Fruit fly (Drosophila melanogaster) whole organism, embryonic: ENCODE results near the gene Top3alpha.

Experiments
- Adf1 ChIP-seq: fragments of 200-800 bp; sonication (Bioruptor generic); IDR thresholded peaks from 2 replicates; pipeline ENCODE4 v1.3.6; 2022; ENCODE audit warnings: missing biosample characterization, missing genetic modification characterization
- Aef1 ChIP-seq: fragments of 200-800 bp; sonication (Bioruptor generic); IDR thresholded peaks from 3 replicates; pipeline ENCODE4 v1.3.6; 2022; ENCODE audit warnings: missing biosample characterization, missing genetic modification characterization
- Antp ChIP-seq: fragments of 200-800 bp; sonication (Bioruptor generic); optimal IDR thresholded peaks from 3 replicates; lab custom pipeline; 2016; ENCODE audit warnings: missing biosample characterization, missing genetic modification characterization
- CG11247 ChIP-seq: fragments of 200-800 bp; sonication (Bioruptor generic); IDR thresholded peaks from 2 replicates; pipeline ENCODE4 v1.3.6; 2022; ENCODE audit warnings: missing biosample characterization, missing genetic modification characterization
- CG12071 ChIP-seq: fragments of 200-800 bp; sonication (Bioruptor generic); optimal IDR thresholded peaks from 3 replicates; lab custom pipeline; 2018; ENCODE audit warnings: missing biosample characterization, mild to moderate bottlenecking, missing genetic modification characterization
- CG13287 ChIP-seq: fragments of 200-800 bp; sonication (Bioruptor generic); IDR thresholded peaks from 2 replicates; pipeline ENCODE4 v1.3.6; 2022; ENCODE audit warnings: missing biosample characterization, missing genetic modification characterization; ENCODE audit not compliant: partially characterized antibody
- CG14014 ChIP-seq: fragments of 200-800 bp; sonication (Bioruptor generic); IDR thresholded peaks from 2 replicates; pipeline ENCODE4 v1.3.6; 2022; ENCODE audit warnings: missing biosample characterization, missing genetic modification characterization
- CG15514 ChIP-seq: fragments of 200-800 bp; sonication (Bioruptor generic); optimal IDR thresholded peaks from 3 replicates; lab custom pipeline; 2017; ENCODE audit warnings: missing biosample characterization, missing genetic modification characterization, mild to moderate bottlenecking, moderate library complexity, missing genetic modification reagents
- CG1603 ChIP-seq: fragments of 200-800 bp; sonication (Bioruptor generic); optimal IDR thresholded peaks from 2 replicates; lab custom pipeline; 2019; ENCODE audit warnings: missing biosample characterization, mild to moderate bottlenecking, missing genetic modification characterization, moderate library complexity
- CG16863 ChIP-seq: fragments of 200-800 bp; sonication (Bioruptor generic); optimal IDR thresholded peaks from 3 replicates; lab custom pipeline; 2016; ENCODE audit warnings: missing biosample characterization, missing genetic modification characterization
- CG17361 ChIP-seq: fragments of 200-800 bp; sonication (Bioruptor generic); IDR thresholded peaks from 3 replicates; pipeline ENCODE4 v1.3.6; 2022; ENCODE audit warnings: missing biosample characterization, missing genetic modification characterization
- CG2129 ChIP-seq: fragments of 200-800 bp; sonication (Bioruptor generic); IDR thresholded peaks from 2 replicates; pipeline ENCODE4 v1.3.6; 2022; ENCODE audit warnings: missing biosample characterization, missing genetic modification characterization; ENCODE audit not compliant: partially characterized antibody
- CG2875 ChIP-seq: fragments of 200-800 bp; sonication (Bioruptor generic); optimal IDR thresholded peaks from 2 replicates; lab custom pipeline; 2017; ENCODE audit warnings: missing biosample characterization, mild to moderate bottlenecking, missing genetic modification characterization, missing genetic modification reagents
- CG30403 ChIP-seq: fragments of 200-800 bp; sonication (Bioruptor generic); optimal IDR thresholded peaks from 3 replicates; lab custom pipeline; 2016; ENCODE audit warnings: missing biosample characterization, missing genetic modification characterization
- CG31441 ChIP-seq: fragments of 200-800 bp; sonication (Bioruptor generic); IDR thresholded peaks from 2 replicates; pipeline ENCODE4 v1.3.6; 2022; ENCODE audit warnings: missing biosample characterization, missing genetic modification characterization
- CG3995 ChIP-seq: fragments of 200-800 bp; sonication (Bioruptor generic); optimal IDR thresholded peaks from 3 replicates; lab custom pipeline; 2016; ENCODE audit warnings: missing biosample characterization, missing genetic modification characterization
- CG42726 ChIP-seq: fragments of 200-800 bp; sonication (Bioruptor generic); IDR thresholded peaks from 2 replicates; pipeline ENCODE4 v1.3.6; 2022; ENCODE audit warnings: missing biosample characterization, missing genetic modification characterization; ENCODE audit not compliant: partially characterized antibody
- CG4424 ChIP-seq: fragments of 200-800 bp; sonication (Bioruptor generic); optimal IDR thresholded peaks from 3 replicates; lab custom pipeline; 2016; ENCODE audit warnings: missing biosample characterization, missing genetic modification characterization
- CG4820 ChIP-seq: fragments of 200-800 bp; sonication (Bioruptor generic); optimal IDR thresholded peaks from 3 replicates; lab custom pipeline; 2016; ENCODE audit warnings: missing biosample characterization, missing genetic modification characterization
- CG7786 ChIP-seq: fragments of 200-800 bp; sonication (Bioruptor generic); optimal IDR thresholded peaks from 2 replicates; lab custom pipeline; 2016; ENCODE audit warnings: missing biosample characterization, missing genetic modification characterization
- CG9727 ChIP-seq: fragments of 200-800 bp; sonication (Bioruptor generic); optimal IDR thresholded peaks from 3 replicates; lab custom pipeline; 2017; ENCODE audit warnings: missing biosample characterization, mild to moderate bottlenecking, missing genetic modification characterization
- Camta ChIP-seq: fragments of 200-800 bp; sonication (Bioruptor generic); optimal IDR thresholded peaks from 2 replicates; lab custom pipeline; 2016; ENCODE audit warnings: missing biosample characterization, missing genetic modification characterization
- Dbx ChIP-seq: fragments of 200-800 bp; sonication (Bioruptor generic); IDR thresholded peaks from 3 replicates; pipeline ENCODE4 v1.3.6; 2022; ENCODE audit warnings: missing biosample characterization, missing genetic modification characterization
- Doc3 ChIP-seq: fragments of 200-800 bp; sonication (Bioruptor generic); IDR thresholded peaks from 3 replicates; pipeline ENCODE4 v1.3.6; 2022; ENCODE audit warnings: missing biosample characterization, missing genetic modification characterization; ENCODE audit not compliant: partially characterized antibody
- ERR ChIP-seq: fragments of 200-800 bp; sonication (Bioruptor generic); optimal IDR thresholded peaks from 2 replicates; lab custom pipeline; 2016; ENCODE audit warnings: missing biosample characterization, missing genetic modification characterization
- HmgD ChIP-seq: fragments of 200-800 bp; sonication (Bioruptor generic); optimal IDR thresholded peaks from 3 replicates; lab custom pipeline; 2016; ENCODE audit warnings: missing biosample characterization, missing genetic modification characterization
- Hsf ChIP-seq: fragments of 200-800 bp; sonication (Bioruptor generic); optimal IDR thresholded peaks from 3 replicates; lab custom pipeline; 2016; ENCODE audit warnings: missing biosample characterization, missing genetic modification characterization
- Lhr ChIP-seq: fragments of 200-800 bp; sonication (Bioruptor generic); optimal IDR thresholded peaks from 3 replicates; lab custom pipeline; 2017; ENCODE audit warnings: mild to moderate bottlenecking, missing biosample characterization, missing genetic modification reagents, missing genetic modification characterization
- Med ChIP-seq: fragments of 200-800 bp; sonication (Bioruptor generic); peaks from one replicate; lab custom pipeline; 2016; ENCODE audit warnings: missing biosample characterization, missing genetic modification characterization, mild to moderate bottlenecking, inconsistent platforms, moderate library complexity
- Meics ChIP-seq: fragments of 200-800 bp; sonication (Bioruptor generic); optimal IDR thresholded peaks from 2 replicates; lab custom pipeline; 2017; ENCODE audit warnings: missing biosample characterization, mild to moderate bottlenecking, missing genetic modification characterization
- Pdp1 ChIP-seq, 2 experiments: fragments of 200-800 bp; sonication (Bioruptor generic); optimal IDR thresholded peaks; 3 replicates each; lab custom pipeline; 2016; ENCODE audit warnings: missing biosample characterization in 2 of 2, missing genetic modification characterization in 2 of 2, mild to moderate bottlenecking in 1 of 2, moderate library complexity in 1 of 2
- Xbp1 ChIP-seq: fragments of 200-800 bp; sonication (Bioruptor generic); optimal IDR thresholded peaks from 3 replicates; lab custom pipeline; 2016; ENCODE audit warnings: missing biosample characterization, mild to moderate bottlenecking, missing genetic modification characterization
- amos ChIP-seq: fragments of 200-800 bp; sonication (Bioruptor generic); IDR thresholded peaks from 2 replicates; pipeline ENCODE4 v1.3.6; 2022; ENCODE audit warnings: missing biosample characterization, missing genetic modification characterization; ENCODE audit not compliant: partially characterized antibody
- ato ChIP-seq: fragments of 200-800 bp; sonication (Bioruptor generic); IDR thresholded peaks from 2 replicates; pipeline ENCODE4 v1.3.6; 2022; ENCODE audit warnings: missing biosample characterization, missing genetic modification characterization; ENCODE audit not compliant: partially characterized antibody
- caup ChIP-seq: fragments of 200-800 bp; sonication (Bioruptor generic); optimal IDR thresholded peaks from 3 replicates; lab custom pipeline; 2017; ENCODE audit warnings: missing biosample characterization, mild to moderate bottlenecking, missing genetic modification characterization, moderate library complexity; ENCODE audit not compliant: severe bottlenecking
- crol ChIP-seq: fragments of 200-800 bp; sonication (Bioruptor generic); IDR thresholded peaks from 2 replicates; pipeline ENCODE4 v1.3.6; 2022; ENCODE audit warnings: missing biosample characterization, missing genetic modification characterization
- eyg ChIP-seq: fragments of 200-800 bp; sonication (Bioruptor generic); optimal IDR thresholded peaks from 3 replicates; lab custom pipeline; 2016; ENCODE audit warnings: missing biosample characterization, missing genetic modification characterization
- ftz-f1 ChIP-seq: fragments of 200-800 bp; sonication (Bioruptor generic); optimal IDR thresholded peaks from 2 replicates; lab custom pipeline; 2016; ENCODE audit warnings: missing biosample characterization, missing genetic modification characterization
- gcm ChIP-seq: fragments of 200-800 bp; sonication (Bioruptor generic); optimal IDR thresholded peaks from 2 replicates; lab custom pipeline; 2019; ENCODE audit warnings: missing biosample characterization, mild to moderate bottlenecking, missing genetic modification characterization, moderate library complexity
- hb ChIP-seq: fragments of 200-800 bp; sonication (Bioruptor generic); IDR thresholded peaks from 3 replicates; pipeline ENCODE4 v1.3.6; 2022; ENCODE audit warnings: missing biosample characterization, missing genetic modification characterization; ENCODE audit not compliant: partially characterized antibody
- inv ChIP-seq: fragments of 200-800 bp; sonication (Bioruptor generic); IDR thresholded peaks from 2 replicates; pipeline ENCODE4 v1.3.6; 2022; ENCODE audit warnings: missing biosample characterization, missing genetic modification characterization; ENCODE audit not compliant: partially characterized antibody
- jumu ChIP-seq: fragments of 200-800 bp; sonication (Bioruptor generic); optimal IDR thresholded peaks from 3 replicates; lab custom pipeline; 2016; ENCODE audit warnings: missing biosample characterization, missing genetic modification characterization
- mld ChIP-seq: fragments of 200-800 bp; sonication (Bioruptor generic); IDR thresholded peaks from 3 replicates; pipeline ENCODE4 v1.3.6; 2022; ENCODE audit warnings: missing biosample characterization, missing genetic modification characterization; ENCODE audit not compliant: partially characterized antibody
- row ChIP-seq: fragments of 200-800 bp; sonication (Bioruptor generic); IDR thresholded peaks from 3 replicates; pipeline ENCODE4 v1.3.6; 2022; ENCODE audit warnings: missing biosample characterization, missing genetic modification characterization
- shn ChIP-seq: fragments of 200-800 bp; sonication (Bioruptor generic); optimal IDR thresholded peaks from 3 replicates; lab custom pipeline; 2016; ENCODE audit warnings: missing biosample characterization, missing genetic modification characterization
- sim ChIP-seq: fragments of 200-800 bp; sonication (Bioruptor generic); IDR thresholded peaks from 2 replicates; pipeline ENCODE4 v1.3.6; 2022; ENCODE audit warnings: missing biosample characterization, missing genetic modification characterization
- sob ChIP-seq: fragments of 200-800 bp; sonication (Bioruptor generic); IDR thresholded peaks from 2 replicates; pipeline ENCODE4 v1.3.6; 2022; ENCODE audit warnings: missing biosample characterization, missing genetic modification characterization
- stwl ChIP-seq: fragments of 200-800 bp; sonication (Bioruptor generic); optimal IDR thresholded peaks from 3 replicates; lab custom pipeline; 2018; ENCODE audit warnings: missing biosample characterization, mild to moderate bottlenecking, missing genetic modification characterization, moderate library complexity
- tin ChIP-seq: fragments of 200-800 bp; sonication (Bioruptor generic); optimal IDR thresholded peaks from 3 replicates; lab custom pipeline; 2016; ENCODE audit warnings: missing biosample characterization, missing genetic modification characterization

Gene Top3alpha

dm6 chr2L:19508361-19508918 is 10.5 kb downstream of the Top3alpha start, which contains the start of gene cyst (continued):
- TF ChIP-seq jumu (GFP tag; lab: Kevin White, UChicago), result peak; percentile 42
- TF ChIP-seq ato (GFP tag; lab: Robert Waterston, UW), result peak; percentile 94
- TF ChIP-seq CG2875 (GFP tag; lab: Kevin White, UChicago), result no peak
- peak; percentile 18 for TF ChIP-seq Hsf (GFP tag; lab: Kevin White, UChicago)
- TF ChIP-seq CG3995, result peak; percentile 37
- TF ChIP-seq sob (GFP tag; lab: Robert Waterston, UW), result peak; percentile 62
- TF ChIP-seq CG13287 (GFP tag; lab: Robert Waterston, UW), result peak; percentile 92
- TF ChIP-seq CG11247 (GFP tag; lab: Robert Waterston, UW), result peak; percentile 19; the same call in 1 of the 2 replicates
- no peak for TF ChIP-seq gcm
- peak; percentile 92 for TF ChIP-seq mld (GFP tag; lab: Robert Waterston, UW)
- TF ChIP-seq sim (GFP tag; lab: Robert Waterston, UW), result no peak
- TF ChIP-seq shn (GFP tag; lab: Kevin White, UChicago), result peak; percentile 2
- no peak for TF ChIP-seq CG17361 (GFP tag; lab: Robert Waterston, UW)
- TF ChIP-seq Camta, result peak; percentile 49
- TF ChIP-seq CG30403 (GFP tag; lab: Kevin White, UChicago), result peak; percentile 43
- TF ChIP-seq ERR (GFP tag; lab: Kevin White, UChicago), result peak; percentile 23
- TF ChIP-seq row (GFP tag; lab: Robert Waterston, UW), result peak; percentile 27; the same call in 1 of the 3 replicates
- no peak for TF ChIP-seq CG31441 (GFP tag; lab: Robert Waterston, UW)
- TF ChIP-seq CG4820 (GFP tag; lab: Kevin White, UChicago), result peak; percentile 12
- TF ChIP-seq inv (GFP tag; lab: Robert Waterston, UW), result peak; percentile 94
- peak; percentile 64 for TF ChIP-seq Antp
- TF ChIP-seq CG4424, result no peak
- peak; percentile 92 for TF ChIP-seq CG2129
- TF ChIP-seq CG7786, result peak; percentile 1
- TF ChIP-seq hb, result peak; percentile 94
- TF ChIP-seq amos (GFP tag; lab: Robert Waterston, UW), result peak; percentile 97
- TF ChIP-seq Aef1, result peak; percentile 21; the same call in 1 of the 3 replicates
- TF ChIP-seq CG15514 (GFP tag; lab: Kevin White, UChicago), result peak; percentile 83
- TF ChIP-seq eyg (GFP tag; lab: Kevin White, UChicago), result peak; percentile 43
- TF ChIP-seq Adf1 (GFP tag; lab: Robert Waterston, UW), result peak; percentile 23; the same call in 1 of the 2 replicates
- TF ChIP-seq Lhr (GFP tag; lab: Kevin White, UChicago), result peak; percentile 80
- peak; percentile 38 for TF ChIP-seq Xbp1 (GFP tag; lab: Kevin White, UChicago)
- TF ChIP-seq CG12071, result no peak
- peak; percentile 90 for TF ChIP-seq stwl (tag; lab: Kevin White, UChicago)
- peak; percentile 30 for TF ChIP-seq tin
- TF ChIP-seq ftz-f1 (GFP tag; lab: Kevin White, UChicago), result peak; percentile 67
- no peak for TF ChIP-seq CG14014
- TF ChIP-seq Med (GFP tag; lab: Kevin White, UChicago), result peak; percentile 90
- TF ChIP-seq Pdp1 (GFP tag; optimal IDR thresholded peaks at IDR 0.05; lab: Kevin White, UChicago), result peak in 1 of 2 experiments; percentile 17
- TF ChIP-seq caup (GFP tag; lab: Kevin White, UChicago), result no peak
- no peak for TF ChIP-seq CG1603 (tag; lab: Kevin White, UChicago)
- peak; percentile 72 for TF ChIP-seq crol (GFP tag; lab: Robert Waterston, UW)
- peak; percentile 97 for TF ChIP-seq CG42726 (GFP tag; lab: Robert Waterston, UW)
- TF ChIP-seq HmgD (GFP tag; lab: Kevin White, UChicago), result peak; percentile 54
- peak; percentile 68; the same call in 1 of the 3 replicates for TF ChIP-seq Dbx
- TF ChIP-seq Doc3, result peak; percentile 92
- TF ChIP-seq Meics (GFP tag; lab: Kevin White, UChicago), result no peak
- TF ChIP-seq CG16863, result peak; percentile 61
- TF ChIP-seq CG9727 (GFP tag; lab: Kevin White, UChicago), result peak; percentile 12
